Fruit fly (Drosophila melanogaster): Measurements from ENCODE around the gene CG13482.

The CG13482 gene

DNA sequence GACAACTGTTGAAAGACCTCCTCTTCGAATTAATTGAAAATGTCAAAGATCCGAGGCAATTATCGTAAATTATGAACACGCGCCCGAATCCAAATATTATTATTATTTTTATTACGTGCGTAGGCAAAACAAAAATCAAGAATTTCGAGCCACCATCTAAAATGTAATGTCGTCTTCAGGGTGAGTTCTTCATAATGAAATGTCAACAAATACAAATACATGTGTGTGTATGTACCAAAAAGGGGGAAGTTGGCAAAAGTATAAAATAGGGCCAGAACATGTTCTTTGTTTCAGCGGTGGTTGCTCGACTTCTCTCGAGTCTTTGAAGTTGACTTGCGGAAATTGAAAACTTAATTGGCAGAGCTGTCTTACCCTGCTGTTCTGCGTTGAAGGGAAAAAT, 2.9 kb upstream of the CG13482 start:
- no peak for TF ChIP-seq CTCF (optimal IDR thresholded peaks at IDR 0.05)

- no peak for TF ChIP-seq CTCF (optimal IDR thresholded peaks at IDR 0.05)
- no peak for TF ChIP-seq CG8478 (optimal IDR thresholded peaks at IDR 0.05)
These were observed 709 bp upstream of the CG13482 start for dm6 chr3L:14328437-14328836.

DNA sequence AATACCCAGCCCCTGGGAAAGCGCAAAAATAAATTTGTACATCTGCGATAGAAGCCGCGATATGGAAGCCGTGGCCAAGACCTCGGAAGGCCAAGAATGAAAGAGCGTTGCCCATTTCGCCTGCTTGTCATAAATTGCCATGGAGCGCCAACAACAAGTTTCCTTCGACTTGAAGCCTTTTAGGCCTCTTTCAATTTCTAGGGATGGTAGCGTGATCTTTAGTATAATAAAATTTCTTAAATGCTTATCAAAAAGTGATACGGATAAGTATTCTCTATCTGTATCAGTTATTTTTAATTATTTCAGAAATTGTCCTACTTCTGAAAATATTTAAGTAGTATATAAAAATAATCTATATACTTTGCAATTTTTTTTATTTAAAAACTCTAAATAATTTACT, 3.4 kb downstream of the CG13482 start:
- TF ChIP-seq CTCF (optimal IDR thresholded peaks at IDR 0.05) (no peak), CG8478 (optimal IDR thresholded peaks at IDR 0.05) (no peak)

DNA sequence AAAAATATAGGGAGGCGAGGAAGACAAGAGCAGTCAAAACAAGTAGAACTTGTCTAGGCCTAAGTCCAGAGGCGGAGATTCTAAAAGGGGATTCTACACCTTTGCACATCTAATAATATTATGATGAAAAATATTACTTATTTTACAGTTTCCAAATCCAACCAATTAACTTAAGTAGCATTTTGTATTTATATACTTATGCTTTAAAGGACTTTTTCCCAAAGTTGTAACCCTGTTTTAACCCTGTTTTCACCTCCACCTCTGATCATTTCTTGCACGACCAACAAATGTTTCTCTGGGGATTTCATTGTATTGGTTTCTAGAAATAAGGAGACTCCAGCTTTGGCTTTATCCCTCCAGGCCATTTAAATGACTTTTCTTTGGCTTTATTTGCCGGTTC, 6.7 kb downstream of the CG13482 start:
- TF ChIP-seq CTCF (optimal IDR thresholded peaks at IDR 0.05) = no peak
- TF ChIP-seq CG8478 (optimal IDR thresholded peaks at IDR 0.05) = no peak

DNA sequence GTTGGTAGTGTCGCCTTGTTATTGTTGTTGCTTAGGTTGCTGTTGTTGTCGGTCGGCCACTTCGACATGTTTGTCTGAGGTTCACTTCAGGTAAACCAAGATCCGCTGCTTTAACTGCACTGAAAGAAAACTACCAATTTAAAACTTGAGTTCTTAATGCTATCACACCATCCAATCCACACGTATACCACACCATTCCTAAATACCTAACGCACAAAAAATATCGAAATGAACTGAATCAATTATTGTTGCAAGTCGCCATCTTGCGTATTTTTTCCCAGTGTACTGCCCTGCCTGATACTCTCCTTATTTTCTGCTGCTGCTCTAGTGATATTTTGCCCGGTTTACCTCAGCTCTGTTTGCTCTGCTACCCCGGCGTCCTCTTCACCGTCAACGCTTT, 9.7 kb downstream of the CG13482 start:
- TF ChIP-seq CTCF (optimal IDR thresholded peaks at IDR 0.05) (no peak), CG8478 (optimal IDR thresholded peaks at IDR 0.05) (no peak)

- no peak for TF ChIP-seq CTCF (optimal IDR thresholded peaks at IDR 0.05)
- TF ChIP-seq CG8478 (optimal IDR thresholded peaks at IDR 0.05) = no peak
These were observed 14.3 kb downstream of the CG13482 start for dm6 chr3L:14343344-14343972.

dm6 chr3L:14346546-14346945, 17.4 kb downstream of the CG13482 start:
- TF ChIP-seq CTCF (optimal IDR thresholded peaks at IDR 0.05) = no peak
- TF ChIP-seq CG8478 (optimal IDR thresholded peaks at IDR 0.05) = no peak

- no peak for TF ChIP-seq CG8478 (optimal IDR thresholded peaks at IDR 0.05)
- TF ChIP-seq CTCF (optimal IDR thresholded peaks at IDR 0.05) = no peak
These were observed 21.1 kb downstream of the CG13482 start for dm6 chr3L:14350218-14350617.

DNA sequence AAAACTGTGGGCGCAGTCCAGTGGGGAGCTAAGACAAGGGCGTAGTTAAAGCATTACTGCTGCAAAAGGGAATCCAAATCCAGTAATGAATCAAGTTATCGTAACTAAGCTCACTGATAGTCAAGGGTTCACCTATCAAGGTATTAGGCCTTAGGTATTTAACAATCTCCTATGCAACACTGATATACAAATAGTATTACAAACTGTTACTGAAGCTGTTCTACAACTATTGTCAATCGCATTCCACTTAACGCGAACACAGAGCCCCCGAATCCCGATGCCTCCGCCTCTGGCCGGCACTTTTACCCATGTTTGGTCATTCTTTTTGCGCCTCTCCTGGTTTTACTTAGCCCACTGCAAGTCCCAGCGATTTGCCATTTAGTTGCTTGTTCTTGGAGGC, 21.7 kb downstream of the CG13482 start:
- TF ChIP-seq CG8478 (optimal IDR thresholded peaks at IDR 0.05) (no peak), CTCF (optimal IDR thresholded peaks at IDR 0.05) (no peak)

dm6 chr3L:14353161-14353560, 24.0 kb downstream of the CG13482 start:
- TF ChIP-seq CTCF (optimal IDR thresholded peaks at IDR 0.05) (no peak), CG8478 (optimal IDR thresholded peaks at IDR 0.05) (no peak)

dm6 chr3L:14354285-14355092, 25.3 kb downstream of the CG13482 start:
- no peak for TF ChIP-seq CTCF (optimal IDR thresholded peaks at IDR 0.05)
- no peak for TF ChIP-seq CG8478 (optimal IDR thresholded peaks at IDR 0.05)

dm6 chr3L:14356507-14357291, 27.6 kb downstream of the CG13482 start:
- TF ChIP-seq CTCF (optimal IDR thresholded peaks at IDR 0.05) = peak; percentile 69 to 75
- TF ChIP-seq CG8478 (optimal IDR thresholded peaks at IDR 0.05) = no peak

DNA sequence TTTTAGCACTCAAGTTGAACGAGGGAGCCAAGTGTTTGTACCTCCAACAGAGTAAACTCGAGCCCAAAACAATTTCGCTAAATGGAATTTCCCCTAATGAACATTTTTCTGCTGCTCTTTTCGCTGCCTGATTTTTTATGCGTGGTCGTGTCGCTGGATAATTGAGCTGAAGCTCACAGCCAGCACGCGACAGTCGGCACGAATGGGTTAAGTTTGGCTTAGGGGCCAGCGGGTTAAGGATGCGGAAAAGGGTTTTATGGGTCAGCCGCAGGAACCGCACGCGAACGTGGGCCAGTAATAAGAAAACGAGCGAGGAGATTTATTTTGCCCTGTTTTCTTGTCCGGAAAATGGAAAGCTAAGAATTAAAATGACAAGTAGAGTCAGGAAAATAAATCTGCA, 29.8 kb downstream of the CG13482 start:
- TF ChIP-seq CTCF (optimal IDR thresholded peaks at IDR 0.05) (no peak), CG8478 (optimal IDR thresholded peaks at IDR 0.05) (no peak)

DNA sequence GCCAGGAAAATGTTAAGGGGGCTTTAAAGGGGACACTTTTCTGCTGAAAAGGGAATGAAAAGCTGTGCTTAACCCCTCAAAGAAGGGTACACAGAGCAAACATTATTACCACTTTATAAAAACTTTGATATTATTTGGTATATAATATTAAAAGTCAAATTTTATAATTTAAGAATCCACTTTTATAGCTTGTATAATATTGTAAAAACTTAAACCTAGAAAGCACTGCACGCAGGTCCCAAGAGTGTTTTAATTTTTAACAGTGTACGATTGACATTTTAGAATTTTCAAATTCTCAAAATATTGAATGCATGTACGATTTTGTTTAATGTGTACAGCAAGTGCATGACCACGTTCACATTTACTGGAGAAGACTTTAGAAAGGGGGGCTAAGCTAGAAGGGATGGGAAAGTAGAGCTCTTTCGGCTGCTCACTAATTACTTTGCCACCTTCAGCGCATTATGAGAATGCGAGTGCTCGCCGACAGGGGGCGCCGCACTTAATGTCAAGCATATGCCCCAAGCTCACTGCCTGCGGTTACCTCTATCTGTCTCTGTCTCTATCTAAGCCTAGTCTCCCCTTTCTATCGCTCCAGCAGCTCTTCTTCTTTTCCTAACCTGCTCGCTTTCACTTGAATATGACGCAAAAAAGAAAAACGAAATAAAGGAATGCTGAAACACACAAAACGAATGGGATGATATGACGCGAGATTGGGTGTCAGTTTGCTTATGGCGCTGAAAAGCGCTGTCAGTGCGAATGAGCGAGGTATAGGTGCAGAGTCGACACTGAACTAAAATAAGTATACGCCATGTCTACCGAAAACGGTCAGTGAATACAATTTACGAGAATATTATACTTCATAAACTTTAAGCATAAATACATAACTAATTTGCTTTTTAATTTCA, 30.9 kb downstream of the CG13482 start:
- peak; percentile 72 to 78 for TF ChIP-seq CTCF (optimal IDR thresholded peaks at IDR 0.05)
- TF ChIP-seq CG8478 (optimal IDR thresholded peaks at IDR 0.05) = no peak

DNA sequence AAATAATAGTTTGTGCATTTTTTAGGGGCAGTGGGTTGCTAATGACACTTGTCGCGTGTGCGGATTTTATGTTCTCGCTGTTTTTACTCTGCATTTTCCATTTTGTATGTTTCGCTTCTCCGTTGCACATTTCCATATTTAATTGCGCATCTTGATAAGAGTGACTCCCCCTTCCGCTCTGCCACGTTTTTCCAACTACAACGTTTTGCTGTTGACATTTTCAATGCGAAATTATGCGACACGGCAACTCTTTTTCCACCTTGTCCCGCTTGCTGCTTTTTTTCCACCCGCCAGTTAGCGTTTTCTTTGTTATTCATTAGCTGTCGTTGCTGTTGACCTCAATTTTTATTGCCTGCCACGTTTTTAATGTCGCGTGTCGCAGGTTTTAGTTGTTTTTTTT, 32.9 kb downstream of the CG13482 start:
- TF ChIP-seq CG8478 (optimal IDR thresholded peaks at IDR 0.05) (no peak), CTCF (optimal IDR thresholded peaks at IDR 0.05) (no peak)
